Fruit fly (Drosophila melanogaster) whole organism, adult: ENCODE data around the gene Mtr3.
A peak's percentile ranks its signal among the peaks of the same experiment; 100 is the strongest.

ENCODE experiments used
- CG11617 ChIP-seq: fragments of 200-800 bp; sonication (Bioruptor generic); optimal IDR thresholded peaks from 2 replicates; lab custom pipeline; 2017; ENCODE audit warnings: mild to moderate bottlenecking, missing biosample characterization, missing genetic modification reagents, missing genetic modification characterization
- CG12768 ChIP-seq: fragments of 200-800 bp; sonication (Bioruptor generic); optimal IDR thresholded peaks from 2 replicates; lab custom pipeline; 2017; ENCODE audit warnings: missing biosample characterization, missing genetic modification characterization, mild to moderate bottlenecking, moderate library complexity, missing genetic modification reagents
- CG14711 ChIP-seq: fragments of 200-800 bp; sonication (Bioruptor generic); optimal IDR thresholded peaks from 2 replicates; lab custom pipeline; 2018; ENCODE audit warnings: missing biosample characterization, mild to moderate bottlenecking, missing genetic modification characterization, moderate library complexity
- CG1620 ChIP-seq: fragments of 200-800 bp; sonication (Bioruptor generic); optimal IDR thresholded peaks from 2 replicates; lab custom pipeline; 2016; ENCODE audit warnings: missing biosample characterization, missing genetic modification characterization
- CG33017 ChIP-seq: fragments of 200-800 bp; sonication (Bioruptor generic); optimal IDR thresholded peaks from 2 replicates; lab custom pipeline; 2018; ENCODE audit warnings: missing biosample characterization, mild to moderate bottlenecking, missing genetic modification characterization, moderate library complexity
- CG5204 ChIP-seq: fragments of 200-800 bp; sonication (Bioruptor generic); optimal IDR thresholded peaks from 2 replicates; lab custom pipeline; 2016; ENCODE audit warnings: missing biosample characterization, missing genetic modification characterization
- CG7045 ChIP-seq: fragments of 200-800 bp; sonication (Bioruptor generic); optimal IDR thresholded peaks from 2 replicates; lab custom pipeline; 2017; ENCODE audit warnings: missing biosample characterization, mild to moderate bottlenecking, missing genetic modification characterization
- CG7101 ChIP-seq: fragments of 200-800 bp; sonication (Bioruptor generic); optimal IDR thresholded peaks from 2 replicates; lab custom pipeline; 2018; ENCODE audit warnings: missing biosample characterization, mild to moderate bottlenecking, missing genetic modification characterization, moderate library complexity
- Clk ChIP-seq: fragments of 200-800 bp; sonication (Bioruptor generic); optimal IDR thresholded peaks from 2 replicates; lab custom pipeline; 2017; ENCODE audit warnings: missing biosample characterization, missing genetic modification characterization
- Crg-1 ChIP-seq: fragments of 200-800 bp; sonication (Bioruptor generic); optimal IDR thresholded peaks from 2 replicates; lab custom pipeline; 2016; ENCODE audit warnings: missing biosample characterization, missing genetic modification characterization
- Hr96 ChIP-seq: fragments of 200-800 bp; sonication (Bioruptor generic); optimal IDR thresholded peaks from 2 replicates; lab custom pipeline; 2016; ENCODE audit warnings: missing biosample characterization, missing genetic modification characterization
- Mnt ChIP-seq: fragments of 200-800 bp; sonication (Bioruptor generic); optimal IDR thresholded peaks from 2 replicates; lab custom pipeline; 2016; ENCODE audit warnings: missing biosample characterization, mild to moderate bottlenecking, missing genetic modification characterization
- bab1 ChIP-seq: fragments of 200-800 bp; sonication (Bioruptor generic); optimal IDR thresholded peaks from 3 replicates; lab custom pipeline; 2019; ENCODE audit warnings: missing biosample characterization, mild to moderate bottlenecking, missing genetic modification characterization, moderate library complexity
- cic ChIP-seq: fragments of 200-800 bp; sonication (Bioruptor generic); optimal IDR thresholded peaks from 2 replicates; lab custom pipeline; 2017; ENCODE audit warnings: missing biosample characterization, mild to moderate bottlenecking, missing genetic modification characterization, moderate library complexity
- cnc ChIP-seq, 2 experiments: fragments of >200 bp; optimal IDR thresholded peaks; 2 replicates each; lab custom pipeline; 2017
- kay ChIP-seq: fragments of 200-800 bp; sonication (Bioruptor generic); peaks from one replicate; lab custom pipeline; 2016; ENCODE audit warnings: missing biosample characterization, missing genetic modification characterization, borderline replicate concordance
- ovo ChIP-seq: fragments of 200-800 bp; sonication (Bioruptor generic); optimal IDR thresholded peaks from 2 replicates; lab custom pipeline; 2016; ENCODE audit warnings: missing biosample characterization, missing genetic modification characterization
- pad ChIP-seq: fragments of 200-800 bp; sonication (Bioruptor generic); optimal IDR thresholded peaks from 3 replicates; lab custom pipeline; 2017; ENCODE audit warnings: missing biosample characterization, missing genetic modification characterization, mild to moderate bottlenecking, moderate library complexity, missing genetic modification reagents
- tj ChIP-seq: fragments of 200-800 bp; sonication (Bioruptor generic); optimal IDR thresholded peaks from 3 replicates; lab custom pipeline; 2017; ENCODE audit warnings: missing biosample characterization, mild to moderate bottlenecking, missing genetic modification characterization, moderate library complexity
- toe ChIP-seq: fragments of 200-800 bp; sonication (Bioruptor generic); optimal IDR thresholded peaks from 2 replicates; lab custom pipeline; 2016; ENCODE audit warnings: missing biosample characterization, missing genetic modification characterization

Mtr3 gene

DNA sequence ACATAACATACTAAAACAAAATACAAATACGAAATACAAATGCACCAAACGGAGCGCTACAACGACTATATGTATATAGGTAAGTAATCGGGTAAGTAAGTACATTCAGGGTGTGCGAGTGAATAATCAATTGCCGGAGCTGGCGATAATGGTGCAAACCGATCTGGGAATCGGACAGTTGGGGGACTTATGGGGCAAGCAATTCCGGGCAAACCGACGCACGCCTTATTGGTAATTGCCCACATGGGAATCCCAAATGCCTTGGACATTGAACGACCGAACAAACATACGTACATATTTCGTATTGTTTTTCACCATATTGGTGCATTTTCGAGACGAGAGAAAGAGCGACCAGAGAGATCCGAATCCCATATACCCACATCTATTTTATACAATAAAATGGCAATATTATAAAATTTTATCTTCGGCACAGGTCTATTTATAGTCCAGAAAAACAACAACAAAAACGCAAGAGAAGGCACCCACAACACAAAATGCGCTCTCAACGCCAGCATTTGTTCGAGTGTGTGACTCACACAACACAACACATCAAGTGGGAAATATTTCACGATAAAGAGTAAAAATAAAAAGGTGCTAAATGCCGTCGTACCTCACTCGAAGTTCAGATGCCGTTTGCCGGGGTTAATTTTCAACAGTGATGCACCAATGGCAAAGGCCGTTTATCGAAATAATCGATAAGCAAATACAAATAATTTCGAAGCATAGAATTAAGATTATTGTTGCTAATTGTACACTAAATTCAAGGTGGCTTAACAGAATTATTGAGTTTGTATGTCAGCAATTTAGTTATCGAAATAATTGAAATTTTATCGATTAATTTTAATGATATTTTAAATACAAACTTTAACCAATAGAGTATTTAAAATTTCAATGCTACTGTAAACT, 13.1 kb downstream of the Mtr3 start:
- peak; percentile 99 for TF ChIP-seq kay (GFP tag; lab: Kevin White, UChicago)
- peak; percentile 21 for TF ChIP-seq CG11617 (GFP tag; lab: Kevin White, UChicago)
- TF ChIP-seq cic (GFP tag; lab: Kevin White, UChicago), result peak; percentile 56
- peak; percentile 35 for TF ChIP-seq CG12768
- no peak for TF ChIP-seq CG1620 (GFP tag; lab: Kevin White, UChicago)

DNA sequence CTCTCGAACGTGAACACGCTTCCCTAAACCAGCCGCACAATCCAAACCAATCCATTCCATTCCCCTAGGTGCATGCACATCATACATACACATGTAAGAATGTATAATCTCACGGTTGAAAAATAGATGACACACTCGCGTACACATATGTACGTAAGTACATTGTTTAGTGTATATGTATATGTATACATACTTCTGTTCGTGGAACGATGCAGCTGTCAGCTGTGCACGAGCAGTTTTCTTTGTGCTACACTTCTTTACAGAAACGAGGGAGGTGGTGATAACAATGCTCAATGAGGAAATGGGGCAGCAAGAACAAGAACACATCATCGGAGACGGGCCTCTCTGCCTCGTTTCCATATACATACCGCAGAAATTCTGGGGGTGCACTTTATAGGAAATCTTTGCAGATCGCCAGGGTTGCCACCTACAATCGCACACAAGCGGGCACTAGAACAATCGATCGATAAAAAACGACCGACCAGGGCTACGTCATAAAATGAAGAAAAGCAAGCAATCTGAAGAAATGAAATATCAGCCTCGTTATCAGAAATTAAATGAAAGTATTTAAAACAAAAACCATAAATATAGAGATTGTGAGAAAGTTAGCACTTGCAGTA, 14.1 kb downstream of the Mtr3 start:
- no peak for TF ChIP-seq toe (GFP tag; lab: Kevin White, UChicago)
- no peak for TF ChIP-seq CG1620 (GFP tag; lab: Kevin White, UChicago)
- peak; percentile 95 for TF ChIP-seq kay (GFP tag; lab: Kevin White, UChicago)
- no peak for TF ChIP-seq Crg-1 (GFP tag; lab: Kevin White, UChicago)
- TF ChIP-seq CG11617 (GFP tag; lab: Kevin White, UChicago), result peak; percentile 14
- TF ChIP-seq CG5204 (GFP tag; lab: Kevin White, UChicago), result no peak
- TF ChIP-seq CG7101 (tag; lab: Kevin White, UChicago), result no peak
- TF ChIP-seq CG12768, result peak; percentile 47
- TF ChIP-seq tj (GFP tag; lab: Kevin White, UChicago), result peak; percentile 1
- TF ChIP-seq cic (GFP tag; lab: Kevin White, UChicago), result peak; percentile 73
- no peak for TF ChIP-seq ovo (GFP tag; lab: Kevin White, UChicago)
- peak; percentile 5 for TF ChIP-seq pad (GFP tag; lab: Kevin White, UChicago)
- peak; percentile 55 for TF ChIP-seq Mnt (GFP tag; lab: Kevin White, UChicago)
- peak; percentile 87 for TF ChIP-seq CG14711

DNA sequence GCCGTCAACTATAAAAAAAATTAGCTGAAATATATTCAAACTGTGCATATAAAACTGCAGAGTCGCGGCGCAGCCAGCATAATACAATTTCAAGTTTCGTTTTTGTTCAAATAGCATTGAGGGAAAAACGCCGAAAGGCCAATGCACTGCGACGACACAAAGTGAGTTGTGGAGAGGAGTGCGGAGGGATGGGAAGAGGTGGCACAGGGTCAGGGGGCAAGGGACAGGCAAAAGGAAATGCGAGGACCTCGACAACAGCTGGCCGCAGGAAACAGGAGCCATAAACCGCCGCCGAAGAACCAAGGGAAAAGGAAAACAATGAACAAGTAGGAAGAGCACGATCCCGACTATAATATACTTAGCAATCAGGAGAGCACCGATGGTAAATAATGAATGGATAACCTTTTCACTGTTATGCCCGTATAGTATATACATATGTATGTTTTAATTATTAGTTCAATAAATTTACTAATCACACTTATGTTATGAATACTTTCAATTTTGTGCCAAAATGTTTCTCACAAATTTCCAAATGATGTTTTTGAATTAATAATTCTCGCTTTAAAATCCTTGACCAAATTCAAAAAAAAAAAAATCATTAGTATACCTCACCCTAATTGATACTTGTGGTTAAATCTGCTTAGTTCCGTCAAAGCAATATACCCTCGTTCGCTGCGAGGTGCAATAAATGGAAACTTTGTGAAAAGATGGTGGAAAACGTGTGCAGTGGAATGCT, 14.8 kb downstream of the Mtr3 start:
- no peak for TF ChIP-seq Mnt (GFP tag; lab: Kevin White, UChicago)
- TF ChIP-seq CG5204 (GFP tag; lab: Kevin White, UChicago), result no peak
- no peak for TF ChIP-seq Hr96 (GFP tag; lab: Kevin White, UChicago)
- TF ChIP-seq Clk (GFP tag; lab: Kevin White, UChicago), result no peak
- no peak for TF ChIP-seq ovo (GFP tag; lab: Kevin White, UChicago)
- TF ChIP-seq kay (GFP tag; lab: Kevin White, UChicago), result no peak
- TF ChIP-seq tj (GFP tag; lab: Kevin White, UChicago), result no peak
- no peak for TF ChIP-seq CG12768
- no peak for TF ChIP-seq CG7101 (tag; lab: Kevin White, UChicago)

DNA sequence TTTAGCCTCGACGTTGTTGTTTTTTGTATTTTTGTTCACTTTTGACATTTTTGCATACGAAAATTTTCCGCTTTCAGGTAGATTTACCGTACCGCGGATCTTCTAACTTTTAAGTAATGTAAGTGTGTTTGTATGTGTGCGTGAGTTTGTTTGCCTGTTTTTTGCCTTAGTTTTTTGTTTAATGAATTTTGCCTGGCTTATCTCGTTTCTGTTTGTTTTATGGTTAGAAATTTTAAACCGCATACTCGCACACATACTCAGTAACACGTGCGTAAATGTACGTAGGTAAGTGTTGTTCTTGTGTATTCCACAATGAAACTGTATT, 15.9 kb downstream of the Mtr3 start:
- no peak for TF ChIP-seq Crg-1 (GFP tag; lab: Kevin White, UChicago)
- no peak for TF ChIP-seq CG12768
- no peak for TF ChIP-seq Hr96 (GFP tag; lab: Kevin White, UChicago)
- TF ChIP-seq Mnt (GFP tag; lab: Kevin White, UChicago), result peak; percentile 47
- TF ChIP-seq Clk (GFP tag; lab: Kevin White, UChicago), result no peak
- TF ChIP-seq CG14711, result no peak
- no peak for TF ChIP-seq pad (GFP tag; lab: Kevin White, UChicago)
- peak; percentile 1 for TF ChIP-seq cic (GFP tag; lab: Kevin White, UChicago)

DNA sequence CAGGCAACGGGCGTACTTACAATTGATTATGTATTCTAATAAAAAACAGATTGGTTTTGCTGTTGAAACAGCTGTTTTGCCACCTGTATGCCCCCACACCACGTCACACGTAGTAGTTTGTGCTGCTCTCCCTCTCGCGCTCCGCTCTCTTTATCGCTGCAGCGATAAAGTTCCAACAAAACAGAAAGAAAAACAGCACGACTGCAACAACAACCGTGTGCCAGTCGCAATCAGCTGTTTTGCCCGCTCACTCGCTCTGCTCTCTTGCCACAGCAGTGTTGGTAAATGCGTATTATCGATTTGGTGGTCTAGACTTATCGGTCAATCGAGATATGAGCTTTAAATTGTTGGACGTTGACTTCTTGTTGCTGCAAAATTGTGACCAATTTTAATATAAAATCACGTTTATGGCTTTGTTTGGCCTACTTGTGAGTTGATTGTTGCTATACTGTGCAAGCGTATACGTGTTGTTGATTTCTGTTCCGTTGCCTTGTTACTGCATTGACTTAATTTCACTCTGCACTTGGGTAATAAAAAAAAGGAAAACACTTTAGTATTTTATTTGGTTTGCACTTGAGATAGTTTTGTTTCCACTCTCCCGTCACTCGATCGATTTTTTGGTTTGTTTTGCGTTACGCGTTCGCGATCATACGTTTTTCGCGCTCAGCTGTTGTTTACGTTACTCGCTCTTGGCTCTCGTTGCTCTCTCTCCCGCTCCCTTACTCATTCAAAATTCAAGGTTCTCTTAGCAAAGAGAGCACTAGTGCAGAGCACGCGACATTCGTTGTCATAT, 16.4 kb downstream of the Mtr3 start:
- TF ChIP-seq CG14711 (no peak), pad (GFP tag; lab: Kevin White, UChicago) (peak; percentile 57), CG12768 (peak; percentile 66), CG5204 (GFP tag; lab: Kevin White, UChicago) (no peak), Hr96 (GFP tag; lab: Kevin White, UChicago) (peak; percentile 38), Mnt (GFP tag; lab: Kevin White, UChicago) (no peak), bab1 (GFP tag; lab: Kevin White, UChicago) (peak; percentile 56), CG7045 (GFP tag; lab: Kevin White, UChicago) (no peak), ovo (GFP tag; lab: Kevin White, UChicago) (no peak), Clk (GFP tag; lab: Kevin White, UChicago) (no peak), CG33017 (peak; percentile 36), cic (GFP tag; lab: Kevin White, UChicago) (peak; percentile 46), CG1620 (GFP tag; lab: Kevin White, UChicago) (no peak), CG7101 (tag; lab: Kevin White, UChicago) (peak; percentile 21), Crg-1 (GFP tag; lab: Kevin White, UChicago) (peak; percentile 86), CG11617 (GFP tag; lab: Kevin White, UChicago) (peak; percentile 71), tj (GFP tag; lab: Kevin White, UChicago) (peak; percentile 45), toe (GFP tag; lab: Kevin White, UChicago) (no peak), cnc (optimal IDR thresholded peaks at IDR 0.05; lab: Kevin White, UChicago) (no peak), kay (GFP tag; lab: Kevin White, UChicago) (peak; percentile 79)
